Fruit fly (Drosophila melanogaster) Kc167 (cell line): Measurements from ENCODE around the gene CG7191.

Source experiments
- Myc ChIP-seq: fragments of >200 bp; optimal IDR thresholded peaks from 2 replicates; lab custom pipeline; 2017; ENCODE audit warnings: missing external identifiers
- Sin3A ChIP-seq: fragments of >200 bp; optimal IDR thresholded peaks from 2 replicates; lab custom pipeline; 2018; ENCODE audit warnings: missing external identifiers
- h ChIP-seq: fragments of >200 bp; optimal IDR thresholded peaks from 3 replicates; lab custom pipeline; 2018; ENCODE audit warnings: missing external identifiers
- insv ChIP-seq: fragments of >200 bp; optimal IDR thresholded peaks from 3 replicates; lab custom pipeline; 2018; ENCODE audit warnings: missing external identifiers
- psq ChIP-seq: fragments of >200 bp; optimal IDR thresholded peaks from 2 replicates; lab custom pipeline; 2017; ENCODE audit warnings: missing external identifiers
- ttk ChIP-seq: sonication (Bioruptor generic); optimal IDR thresholded peaks from 2 replicates; lab custom pipeline; 2017; ENCODE audit warnings: missing external identifiers

Gene CG7191

dm6 chr2L:7750631-7751161 lies 16.7 kb upstream of the CG7191 start:
- no peak for TF ChIP-seq Sin3A (lab: Kevin White, UChicago)
- no peak for TF ChIP-seq Myc (lab: Kevin White, UChicago)
- no peak for TF ChIP-seq ttk (lab: Kevin White, UChicago)
- TF ChIP-seq psq (lab: Kevin White, UChicago), result no peak
- TF ChIP-seq h, result no peak
- no peak for TF ChIP-seq insv (lab: Kevin White, UChicago)

- TF ChIP-seq insv (lab: Kevin White, UChicago) (no peak), Sin3A (lab: Kevin White, UChicago) (no peak), Myc (lab: Kevin White, UChicago) (no peak), psq (lab: Kevin White, UChicago) (no peak), h (no peak), ttk (lab: Kevin White, UChicago) (no peak)
Observed at dm6 chr2L:7753086-7753485, 14.3 kb upstream of the CG7191 start, which contains the start of gene CG7203. Gene CG7203 (minus strand): TSS chr2L:7753186.

- TF ChIP-seq insv (lab: Kevin White, UChicago), result no peak
Observed at dm6 chr2L:7753874-7754273, 13.6 kb upstream of the CG7191 start, which contains the start of gene CG46025. Gene CG46025 (plus strand): TSS chr2L:7754174.

dm6 chr2L:7754539-7754938 lies 12.9 kb upstream of the CG7191 start:
- TF ChIP-seq ttk (lab: Kevin White, UChicago) (no peak), h (no peak), Myc (lab: Kevin White, UChicago) (no peak), Sin3A (lab: Kevin White, UChicago) (no peak), psq (lab: Kevin White, UChicago) (no peak), insv (lab: Kevin White, UChicago) (no peak)

- TF ChIP-seq psq (lab: Kevin White, UChicago) (no peak), insv (lab: Kevin White, UChicago) (no peak), h (no peak), ttk (lab: Kevin White, UChicago) (no peak), Myc (lab: Kevin White, UChicago) (no peak), Sin3A (lab: Kevin White, UChicago) (no peak)
Observed at dm6 chr2L:7756835-7757234, 10.6 kb upstream of the CG7191 start.

- no peak for TF ChIP-seq insv (lab: Kevin White, UChicago)
Observed at dm6 chr2L:7771891-7772290, 4.5 kb downstream of the CG7191 start.

- TF ChIP-seq Sin3A (lab: Kevin White, UChicago), result no peak
- no peak for TF ChIP-seq psq (lab: Kevin White, UChicago)
Observed at dm6 chr2L:7775260-7775659, 7.8 kb downstream of the CG7191 start.

dm6 chr2L:7777979-7778692 lies 10.7 kb downstream of the CG7191 start, which contains the start of gene CG7179:
Gene CG7179 (minus strand): TSS chr2L:7778029.
- TF ChIP-seq Myc (lab: Kevin White, UChicago), result no peak
- TF ChIP-seq ttk (lab: Kevin White, UChicago), result no peak
- TF ChIP-seq Sin3A (lab: Kevin White, UChicago), result no peak
- no peak for TF ChIP-seq psq (lab: Kevin White, UChicago)
- no peak for TF ChIP-seq insv (lab: Kevin White, UChicago)
- no peak for TF ChIP-seq h

dm6 chr2L:7779785-7780184 lies 12.4 kb downstream of the CG7191 start, which contains the start of gene Uro:
Gene Uro (plus strand): TSS chr2L:7780085.
- TF ChIP-seq insv (lab: Kevin White, UChicago), result no peak
- TF ChIP-seq Myc (lab: Kevin White, UChicago), result no peak
- no peak for TF ChIP-seq psq (lab: Kevin White, UChicago)
- TF ChIP-seq h, result no peak
- TF ChIP-seq ttk (lab: Kevin White, UChicago), result no peak
- TF ChIP-seq Sin3A (lab: Kevin White, UChicago), result no peak

- no peak for TF ChIP-seq insv (lab: Kevin White, UChicago)
- TF ChIP-seq h, result no peak
- TF ChIP-seq psq (lab: Kevin White, UChicago), result no peak
- no peak for TF ChIP-seq Sin3A (lab: Kevin White, UChicago)
- TF ChIP-seq ttk (lab: Kevin White, UChicago), result no peak
- TF ChIP-seq Myc (lab: Kevin White, UChicago), result no peak
Observed at dm6 chr2L:7781165-7781564, 13.7 kb downstream of the CG7191 start, which contains the start of gene CG7164. Gene CG7164 (plus strand): TSS chr2L:7781465.

- TF ChIP-seq Myc (lab: Kevin White, UChicago) (no peak), Sin3A (lab: Kevin White, UChicago) (no peak), psq (lab: Kevin White, UChicago) (no peak), insv (lab: Kevin White, UChicago) (no peak), ttk (lab: Kevin White, UChicago) (no peak), h (no peak)
Observed at dm6 chr2L:7782788-7783401, 15.5 kb downstream of the CG7191 start, which contains the start of gene Brd7-9. Gene Brd7-9 (plus strand): TSS chr2L:7782865.

dm6 chr2L:7788952-7789466 lies 21.6 kb downstream of the CG7191 start:
- TF ChIP-seq ttk (lab: Kevin White, UChicago) (no peak), insv (lab: Kevin White, UChicago) (no peak), psq (lab: Kevin White, UChicago) (no peak), Sin3A (lab: Kevin White, UChicago) (no peak), h (no peak), Myc (lab: Kevin White, UChicago) (no peak)
